Fruit fly (Drosophila melanogaster): ENCODE measurements around the gene mus304.

dm6 chr3L:18162174-18162690 lies 52.6 kb downstream of the mus304 start, which contains the start of gene CG13699:
- TF ChIP-seq pho (GFP tag; optimal IDR thresholded peaks at IDR 0.05): no peak
- TF ChIP-seq crol (GFP tag; IDR thresholded peaks at IDR 0.05): no peak
- no peak for TF ChIP-seq CG30020 (tag; optimal IDR thresholded peaks at IDR 0.05)
- no peak for TF ChIP-seq CG13624 (GFP tag; optimal IDR thresholded peaks at IDR 0.05)
- no peak for TF ChIP-seq hbn (GFP tag; IDR thresholded peaks at IDR 0.05; ENCODE audit: partially characterized antibody)
- no peak for TF ChIP-seq sqz (GFP tag; optimal IDR thresholded peaks at IDR 0.05)
- no peak for TF ChIP-seq Optix (GFP tag; IDR thresholded peaks at IDR 0.05)
- TF ChIP-seq CG6175 (GFP tag; IDR thresholded peaks at IDR 0.05): no peak
- TF ChIP-seq Hr3 (GFP tag; optimal IDR thresholded peaks at IDR 0.05): no peak
- no peak for TF ChIP-seq CG17802 (tag; optimal IDR thresholded peaks at IDR 0.05)
- no peak for TF ChIP-seq CG12219 (GFP tag; optimal IDR thresholded peaks at IDR 0.05)
- TF ChIP-seq CG10959 (GFP tag; IDR thresholded peaks at IDR 0.05): no peak
- TF ChIP-seq MBD-R2 (GFP tag; IDR thresholded peaks at IDR 0.05): no peak
